Worm (Caenorhabditis elegans) whole organism, L4 larva: ENCODE results near the gene sri-30.
A peak's percentile ranks its signal among the peaks of the same experiment; 100 is the strongest.

Experiments used
- D1046.2 ChIP-seq: fragments of 200-800 bp; sonication (Bioruptor generic); IDR thresholded peaks from 2 replicates; pipeline ENCODE4 v1.3.6; 2022; ENCODE audit warnings: missing genetic modification characterization, missing compliant biosample characterization
- R02D3.7 ChIP-seq: fragments of 150-350 bp; sonication (generic microtip); optimal IDR thresholded peaks from 3 replicates; lab custom pipeline; 2014; ENCODE audit warnings: missing biosample characterization, missing genetic modification characterization
- T20F7.1 ChIP-seq: fragments of 200-800 bp; sonication (Bioruptor generic); optimal IDR thresholded peaks from 2 replicates; lab custom pipeline; 2018; ENCODE audit warnings: mild to moderate bottlenecking, missing genetic modification characterization, missing compliant biosample characterization
- T26A8.4 ChIP-seq: fragments of 200-800 bp; sonication (Bioruptor generic); IDR thresholded peaks from 2 replicates; pipeline ENCODE4 v1.3.6; 2022; ENCODE audit warnings: missing genetic modification characterization, missing compliant biosample characterization
- aly-2 ChIP-seq: sonication (generic microtip); optimal IDR thresholded peaks from 2 replicates; lab custom pipeline; 2018; ENCODE audit warnings: missing biosample characterization, missing genetic modification characterization
- ama-1 ChIP-seq: fragments of 150-350 bp; optimal IDR thresholded peaks from 2 replicates; lab custom pipeline; 2014; ENCODE audit warnings: inconsistent platforms, mixed read lengths
- arid-1 ChIP-seq: fragments of 200-800 bp; sonication (Bioruptor generic); conservative IDR thresholded peaks from 2 replicates; pipeline ENCODE4 v1.3.6; 2022; ENCODE audit warnings: missing genetic modification reagents, missing genetic modification characterization, missing compliant biosample characterization
- ceh-20 ChIP-seq: fragments of 200-800 bp; sonication (Bioruptor generic); IDR thresholded peaks from 2 replicates; pipeline ENCODE4 v1.3.6; 2022; ENCODE audit warnings: missing genetic modification reagents, missing genetic modification characterization, missing compliant biosample characterization
- ceh-28 ChIP-seq: fragments of 150-350 bp; optimal IDR thresholded peaks from 2 replicates; lab custom pipeline; 2014; ENCODE audit warnings: missing biosample characterization, missing genetic modification reagents, missing genetic modification characterization
- ceh-62 ChIP-seq: sonication (generic microtip); optimal IDR thresholded peaks from 2 replicates; lab custom pipeline; 2017; ENCODE audit warnings: missing biosample characterization, missing genetic modification characterization
- cey-2 ChIP-seq: sonication (generic microtip); optimal IDR thresholded peaks from 3 replicates; lab custom pipeline; 2017; ENCODE audit warnings: missing genetic modification characterization, mild to moderate bottlenecking, missing compliant biosample characterization, antibody characterized with exemption, borderline replicate concordance; ENCODE audit not compliant: insufficient read depth
- daf-12 ChIP-seq: fragments of 150-350 bp; optimal IDR thresholded peaks from 2 replicates; lab custom pipeline; 2014; ENCODE audit warnings: missing biosample characterization, missing genetic modification reagents, missing genetic modification characterization
- daf-16 ChIP-seq, 3 experiments: sonication (generic microtip); optimal IDR thresholded peaks; 2 replicates each; lab custom pipeline; 2016 to 2017; ENCODE audit warnings: missing genetic modification characterization in 3 of 3, missing genetic modification reagents in 3 of 3, mild to moderate bottlenecking in 2 of 3, missing compliant biosample characterization in 2 of 3, missing biosample characterization in 1 of 3, moderate library complexity in 1 of 3
- daf-19 ChIP-seq: fragments of 200-800 bp; sonication (Bioruptor generic); conservative IDR thresholded peaks from 2 replicates; pipeline ENCODE4 v1.3.6; 2022; ENCODE audit warnings: missing genetic modification characterization, missing compliant biosample characterization
- daf-8 ChIP-seq: fragments of 200-800 bp; sonication (Bioruptor generic); IDR thresholded peaks from 2 replicates; pipeline ENCODE4 v1.3.6; 2022; ENCODE audit warnings: missing genetic modification characterization, missing compliant biosample characterization
- dmd-6 ChIP-seq: fragments of 200-800 bp; sonication (Bioruptor generic); IDR thresholded peaks from 2 replicates; pipeline ENCODE4 v1.3.6; 2022; ENCODE audit warnings: missing genetic modification reagents, missing genetic modification characterization, missing compliant biosample characterization
- egl-27 ChIP-seq: sonication (generic microtip); optimal IDR thresholded peaks from 3 replicates; lab custom pipeline; 2017; ENCODE audit warnings: missing biosample characterization, missing genetic modification reagents, missing genetic modification characterization
- egl-43 ChIP-seq: fragments of 200-800 bp; sonication (Bioruptor generic); IDR thresholded peaks from 2 replicates; pipeline ENCODE4 v1.3.6; 2022; ENCODE audit warnings: missing genetic modification reagents, missing genetic modification characterization, missing compliant biosample characterization
- fos-1 ChIP-seq: fragments of 150-350 bp; optimal IDR thresholded peaks from 2 replicates; lab custom pipeline; 2014; ENCODE audit warnings: missing biosample characterization, missing genetic modification characterization
- hif-1 ChIP-seq, 2 experiments: sonication (generic microtip); optimal IDR thresholded peaks; 2 replicates each; lab custom pipeline; 2016 to 2017; ENCODE audit warnings: missing compliant biosample characterization in 2 of 2, missing genetic modification characterization in 2 of 2, missing genetic modification reagents in 2 of 2, missing genotype in 2 of 2, mild to moderate bottlenecking in 1 of 2
- hlh-11 ChIP-seq: fragments of 200-800 bp; sonication (Bioruptor generic); optimal IDR thresholded peaks from 2 replicates; lab custom pipeline; 2018; ENCODE audit warnings: mild to moderate bottlenecking, missing genetic modification characterization, missing compliant biosample characterization
- hlh-30 ChIP-seq: sonication (generic microtip); optimal IDR thresholded peaks from 2 replicates; lab custom pipeline; 2017; ENCODE audit warnings: antibody characterized with exemption, mild to moderate bottlenecking, missing genetic modification characterization, missing compliant biosample characterization; ENCODE audit not compliant: insufficient read depth
- hmg-1.1 ChIP-seq: fragments of 200-800 bp; sonication (Bioruptor generic); IDR thresholded peaks from 2 replicates; pipeline ENCODE4 v1.3.6; 2022; ENCODE audit warnings: missing genetic modification reagents, missing genetic modification characterization, missing compliant biosample characterization
- lin-13 ChIP-seq: fragments of 150-350 bp; optimal IDR thresholded peaks from 2 replicates; lab custom pipeline; 2014; ENCODE audit warnings: missing biosample characterization, missing genetic modification reagents, missing genetic modification characterization
- lin-29 ChIP-seq: fragments of 200-800 bp; sonication (Bioruptor generic); IDR thresholded peaks from 2 replicates; pipeline ENCODE4 v1.3.6; 2022; ENCODE audit warnings: missing genetic modification reagents, missing genetic modification characterization, missing compliant biosample characterization
- lin-39 ChIP-seq: fragments of 150-350 bp; optimal IDR thresholded peaks from 2 replicates; lab custom pipeline; 2014; ENCODE audit warnings: missing biosample characterization, missing genetic modification reagents, missing genetic modification characterization
- lir-3 ChIP-seq: sonication (generic microtip); optimal IDR thresholded peaks from 2 replicates; lab custom pipeline; 2016; ENCODE audit warnings: mild to moderate bottlenecking, missing genetic modification characterization, missing compliant biosample characterization
- madf-9 ChIP-seq: fragments of 200-800 bp; sonication (Bioruptor generic); conservative IDR thresholded peaks from 2 replicates; pipeline ENCODE4 v1.3.6; 2022; ENCODE audit warnings: missing genetic modification reagents, missing genetic modification characterization, missing compliant biosample characterization
- mdl-1 ChIP-seq, 2 experiments: fragments of 150-350 bp in 1 of 2; sonication (generic microtip) in 1 of 2; optimal IDR thresholded peaks; 2 replicates each; lab custom pipeline; 2014 to 2017; ENCODE audit warnings: missing biosample characterization in 2 of 2, missing genetic modification characterization in 2 of 2
- mes-2 ChIP-seq: sonication (generic microtip); optimal IDR thresholded peaks from 2 replicates; lab custom pipeline; 2016; ENCODE audit warnings: missing genotype, mild to moderate bottlenecking, missing genetic modification characterization, missing compliant biosample characterization; ENCODE audit not compliant: poor library complexity, severe bottlenecking
- mxl-3 ChIP-seq: fragments of 200-800 bp; sonication (Bioruptor generic); optimal IDR thresholded peaks from 2 replicates; lab custom pipeline; 2018; ENCODE audit warnings: mild to moderate bottlenecking, missing genetic modification characterization, missing compliant biosample characterization
- nhr-237 ChIP-seq: sonication (generic microtip); optimal IDR thresholded peaks from 2 replicates; lab custom pipeline; 2017; ENCODE audit warnings: missing biosample characterization, missing genetic modification characterization
- nhr-28 ChIP-seq: fragments of 150-350 bp; optimal IDR thresholded peaks from 2 replicates; lab custom pipeline; 2014; ENCODE audit warnings: missing biosample characterization, missing genetic modification characterization
- nhr-6 ChIP-seq: fragments of 150-350 bp; optimal IDR thresholded peaks from 2 replicates; lab custom pipeline; 2014; ENCODE audit warnings: missing biosample characterization, missing genetic modification characterization
- pha-4 ChIP-seq, 2 experiments: fragments of 150-350 bp in 1 of 2; fragments of 200-800 bp in 1 of 2; sonication (Bioruptor generic) in 1 of 2; IDR thresholded peaks in 1 of 2; optimal IDR thresholded peaks in 1 of 2; 2 replicates each; pipeline versions ENCODE4 v1.3.6 to Lab custom; 2014 to 2022; ENCODE audit warnings: missing genetic modification characterization in 2 of 2, missing genetic modification reagents in 2 of 2, missing biosample characterization in 1 of 2, missing compliant biosample characterization in 1 of 2
- php-3 ChIP-seq: fragments of 200-800 bp; sonication (Bioruptor generic); IDR thresholded peaks from 2 replicates; pipeline ENCODE4 v1.3.6; 2022; ENCODE audit warnings: missing genetic modification reagents, missing genetic modification characterization, missing compliant biosample characterization
- rbr-2 ChIP-seq: sonication (generic microtip); optimal IDR thresholded peaks from 2 replicates; lab custom pipeline; 2016; ENCODE audit warnings: missing genotype, missing genetic modification characterization, missing compliant biosample characterization
- set-16 ChIP-seq: fragments of 200-800 bp; sonication (Bioruptor generic); IDR thresholded peaks from 2 replicates; pipeline ENCODE4 v1.3.6; 2022; ENCODE audit warnings: missing genetic modification reagents, missing genetic modification characterization, missing compliant biosample characterization
- tag-97 ChIP-seq: fragments of 200-800 bp; sonication (Bioruptor generic); IDR thresholded peaks from 2 replicates; pipeline ENCODE4 v1.3.6; 2022; ENCODE audit warnings: missing genetic modification characterization, missing compliant biosample characterization
- tra-1 ChIP-seq: fragments of 200-800 bp; sonication (Bioruptor generic); IDR thresholded peaks from 2 replicates; pipeline ENCODE4 v1.3.6; 2022; ENCODE audit warnings: missing genetic modification reagents, missing genetic modification characterization, missing compliant biosample characterization
- unc-62 ChIP-seq, 3 experiments: fragments of 150-350 bp in 1 of 3; sonication (generic microtip); optimal IDR thresholded peaks in 2 of 3; peaks in 1 of 3; 1 replicate in 1 of 3; 2 replicates in 2 of 3; lab custom pipeline; 2014 to 2017; ENCODE audit warnings: missing biosample characterization in 3 of 3, missing genetic modification characterization in 3 of 3, missing genetic modification reagents in 3 of 3, missing genotype in 1 of 3
- vab-7 ChIP-seq: fragments of 200-800 bp; sonication (Bioruptor generic); IDR thresholded peaks from 2 replicates; pipeline ENCODE4 v1.3.6; 2022; ENCODE audit warnings: missing genetic modification reagents, missing genetic modification characterization, missing compliant biosample characterization
- zfp-2 ChIP-seq: sonication (generic microtip); optimal IDR thresholded peaks from 2 replicates; lab custom pipeline; 2016; ENCODE audit warnings: mild to moderate bottlenecking, missing genetic modification characterization, missing compliant biosample characterization
- zip-11 ChIP-seq: fragments of 200-800 bp; sonication (Bioruptor generic); IDR thresholded peaks from 2 replicates; pipeline ENCODE4 v1.3.6; 2022; ENCODE audit warnings: missing genetic modification characterization, missing compliant biosample characterization
- ztf-7 ChIP-seq: fragments of 150-350 bp; optimal IDR thresholded peaks from 2 replicates; lab custom pipeline; 2014; ENCODE audit warnings: missing biosample characterization, missing genetic modification characterization

The sri-30 gene

ce11 chrII:3054221-3054620 is 8.2 kb downstream of the sri-30 start, which contains the start of gene lido-13:
TSS of gene lido-13 (minus strand) at chrII:3054321.
- TF ChIP-seq arid-1 (GFP tag; lab: Robert Waterston, UW) (no peak), mxl-3 (GFP tag; lab: Kevin White, UChicago) (no peak), nhr-237 (tag; lab: Kevin White, UChicago) (no peak), nhr-28 (tag; lab: Kevin White, UChicago) (no peak), hmg-1.1 (GFP tag; lab: Robert Waterston, UW) (no peak)

ce11 chrII:3054622-3055021 is 8.6 kb downstream of the sri-30 start:
- TF ChIP-seq egl-27, result no peak
- TF ChIP-seq hmg-1.1 (GFP tag; lab: Robert Waterston, UW), result peak; percentile 68; the same call in 1 of the 2 replicates
- TF ChIP-seq ceh-28 (tag; lab: Kevin White, UChicago), result no peak
- 0 out of 2 replicates have a peak, but pooled peaks have one; percentile 5 for TF ChIP-seq pha-4 (GFP tag; IDR thresholded peaks at IDR 0.05; lab: Robert Waterston, UW)
- TF ChIP-seq pha-4 (tag; optimal IDR thresholded peaks at IDR 0.05; lab: Kevin White, UChicago), result no peak
- no peak for TF ChIP-seq cey-2 (tag; lab: Kevin White, UChicago)
- peak; percentile 40 for TF ChIP-seq nhr-28 (tag; lab: Kevin White, UChicago)
- TF ChIP-seq zip-11 (GFP tag; lab: Robert Waterston, UW), result no peak
- TF ChIP-seq php-3 (GFP tag; lab: Robert Waterston, UW), result no peak
- no peak for TF ChIP-seq ceh-20
- no peak for TF ChIP-seq fos-1
- TF ChIP-seq vab-7 (GFP tag; lab: Robert Waterston, UW), result no peak
- peak; percentile 85 for TF ChIP-seq set-16 (GFP tag; lab: Robert Waterston, UW)
- no peak for TF ChIP-seq D1046.2 (GFP tag; lab: Robert Waterston, UW)
- no peak for TF ChIP-seq lin-29 (GFP tag; lab: Robert Waterston, UW)
- peak; percentile 21 for TF ChIP-seq rbr-2
- TF ChIP-seq mes-2 (tag; lab: Kevin White, UChicago), result peak; percentile 30
- TF ChIP-seq T20F7.1, result no peak
- TF ChIP-seq R02D3.7 (tag; lab: Kevin White, UChicago), result no peak
- no peak for TF ChIP-seq daf-16 (GFP tag; optimal IDR thresholded peaks at IDR 0.05; lab: Kevin White, UChicago)
- peak; percentile 29 for TF ChIP-seq daf-16 (tag; optimal IDR thresholded peaks at IDR 0.05; lab: Kevin White, UChicago)
- TF ChIP-seq unc-62 (GFP tag; optimal IDR thresholded peaks at IDR 0.05 in 1 of 2; lab: Kevin White, UChicago), result no peak
- no peak for TF ChIP-seq unc-62 (tag; optimal IDR thresholded peaks at IDR 0.05; lab: Kevin White, UChicago)
- TF ChIP-seq ztf-7, result no peak
- no peak for TF ChIP-seq lin-39 (tag; lab: Kevin White, UChicago)
- TF ChIP-seq nhr-6, result no peak
- TF ChIP-seq hif-1 (tag; optimal IDR thresholded peaks at IDR 0.05; lab: Kevin White, UChicago), result peak in 1 of 2 experiments; percentile 17
- peak; percentile 33 for TF ChIP-seq hlh-11 (tag; lab: Kevin White, UChicago)
- no peak for TF ChIP-seq egl-43 (GFP tag; lab: Robert Waterston, UW)
- peak; percentile 17 for TF ChIP-seq mxl-3 (GFP tag; lab: Kevin White, UChicago)
- no peak for TF ChIP-seq tra-1 (GFP tag; lab: Robert Waterston, UW)
- TF ChIP-seq ama-1 (lab: Kevin White, UChicago), result no peak
- no peak for TF ChIP-seq ceh-62 (tag; lab: Kevin White, UChicago)
- TF ChIP-seq, all 104 proteins: peak for 10

ce11 chrII:3055531-3055930 is 9.6 kb downstream of the sri-30 start:
- peak; percentile 16 for TF ChIP-seq mes-2 (tag; lab: Kevin White, UChicago)
- no peak for TF ChIP-seq T26A8.4 (GFP tag; lab: Robert Waterston, UW)
- TF ChIP-seq lin-29 (GFP tag; lab: Robert Waterston, UW), result no peak
- TF ChIP-seq madf-9 (GFP tag; lab: Robert Waterston, UW), result 0 out of 2 replicates have a peak, but pooled peaks have one; percentile 19
- no peak for TF ChIP-seq lir-3 (tag; lab: Kevin White, UChicago)
- peak; percentile 46 for TF ChIP-seq lin-13 (GFP tag; lab: Kevin White, UChicago)
- no peak for TF ChIP-seq zfp-2 (tag; lab: Kevin White, UChicago)
- no peak for TF ChIP-seq daf-19
- TF ChIP-seq daf-12 (tag; lab: Kevin White, UChicago), result no peak
- peak; percentile 31 for TF ChIP-seq hlh-11 (tag; lab: Kevin White, UChicago)
- peak; percentile 12; the same call in 1 of the 2 replicates for TF ChIP-seq dmd-6
- no peak for TF ChIP-seq tag-97 (GFP tag; lab: Robert Waterston, UW)
- no peak for TF ChIP-seq daf-8 (GFP tag; lab: Robert Waterston, UW)
- TF ChIP-seq aly-2 (tag; lab: Kevin White, UChicago), result no peak
- peak; percentile 33 for TF ChIP-seq mxl-3 (GFP tag; lab: Kevin White, UChicago)
- TF ChIP-seq hlh-30 (tag; lab: Kevin White, UChicago), result peak; percentile 74
- peak in 1 of 2 experiments; percentile 51 for TF ChIP-seq mdl-1 (tag; optimal IDR thresholded peaks at IDR 0.05; lab: Kevin White, UChicago)
- TF ChIP-seq pha-4 (GFP tag; IDR thresholded peaks at IDR 0.05; lab: Robert Waterston, UW), result no peak
- TF ChIP-seq pha-4 (tag; optimal IDR thresholded peaks at IDR 0.05; lab: Kevin White, UChicago), result no peak
- TF ChIP-seq vab-7 (GFP tag; lab: Robert Waterston, UW), result no peak
